Fruit fly (Drosophila melanogaster) whole organism, wandering third instar larva: ENCODE data around the gene CG9801.

ENCODE experiments used
- CG32264 ChIP-seq: fragments of 200-800 bp; sonication (Bioruptor generic); optimal IDR thresholded peaks from 2 replicates; lab custom pipeline; 2016; ENCODE audit warnings: missing biosample characterization, missing genetic modification characterization
- CG9705 ChIP-seq: fragments of 200-800 bp; sonication (Bioruptor generic); optimal IDR thresholded peaks from 2 replicates; lab custom pipeline; 2018; ENCODE audit warnings: missing biosample characterization, mild to moderate bottlenecking, missing genetic modification characterization
- CrebA ChIP-seq: fragments of 200-800 bp; sonication (Bioruptor generic); optimal IDR thresholded peaks from 2 replicates; lab custom pipeline; 2016; ENCODE audit warnings: missing biosample characterization, mild to moderate bottlenecking, missing genetic modification characterization, borderline replicate concordance
- Dfd ChIP-seq: fragments of >200 bp; optimal IDR thresholded peaks from 2 replicates; lab custom pipeline; 2017; ENCODE audit warnings: missing biosample characterization, missing genetic modification characterization
- Dif ChIP-seq: fragments of 200-275, 200-300 bp; sonication (Bioruptor generic); optimal IDR thresholded peaks from 2 replicates; lab custom pipeline; 2018; ENCODE audit warnings: missing biosample characterization, missing genetic modification characterization; ENCODE audit not compliant: partially characterized antibody
- GATAd ChIP-seq: sonication (Bioruptor generic); optimal IDR thresholded peaks from 2 replicates; lab custom pipeline; 2016; ENCODE audit warnings: missing biosample characterization, missing genetic modification characterization
- Hnf4 ChIP-seq: fragments of 200-800 bp; sonication (Bioruptor generic); optimal IDR thresholded peaks from 2 replicates; lab custom pipeline; 2016; ENCODE audit warnings: missing biosample characterization, mild to moderate bottlenecking, missing genetic modification characterization
- Hr83 ChIP-seq: fragments of 200-300 bp; sonication (Bioruptor generic); optimal IDR thresholded peaks from 2 replicates; lab custom pipeline; 2016; ENCODE audit warnings: missing biosample characterization, mild to moderate bottlenecking, missing genetic modification characterization, moderate library complexity; ENCODE audit not compliant: poor library complexity, severe bottlenecking
- Jra ChIP-seq: sonication (Bioruptor generic); optimal IDR thresholded peaks from 2 replicates; lab custom pipeline; 2016; ENCODE audit warnings: missing biosample characterization, missing genetic modification characterization
- Mio ChIP-seq: sonication (Bioruptor generic); optimal IDR thresholded peaks from 2 replicates; lab custom pipeline; 2016; ENCODE audit warnings: missing biosample characterization, missing genetic modification characterization
- N ChIP-seq: fragments of >200 bp; optimal IDR thresholded peaks from 2 replicates; lab custom pipeline; 2018; ENCODE audit warnings: missing biosample characterization, missing external identifiers, missing genetic modification characterization
- OdsH ChIP-seq: fragments of 200-800 bp; sonication (Bioruptor generic); optimal IDR thresholded peaks from 2 replicates; lab custom pipeline; 2016; ENCODE audit warnings: missing biosample characterization, mild to moderate bottlenecking, missing genetic modification characterization
- Rel ChIP-seq, 2 experiments: fragments of 200-800 bp; sonication (Bioruptor generic) in 1 of 2; optimal IDR thresholded peaks; 2 replicates in 1 of 2; 3 replicates in 1 of 2; lab custom pipeline; 2016 to 2019; ENCODE audit warnings: mild to moderate bottlenecking in 2 of 2, missing biosample characterization in 2 of 2, missing genetic modification characterization in 2 of 2, moderate library complexity in 1 of 2
- Sp1 ChIP-seq: fragments of 200-800 bp; sonication (Bioruptor generic); optimal IDR thresholded peaks from 3 replicates; lab custom pipeline; 2019; ENCODE audit warnings: missing biosample characterization, mild to moderate bottlenecking, missing genetic modification characterization, moderate library complexity
- Vsx2 ChIP-seq: fragments of 200-300, 225-300 bp; sonication (Bioruptor generic); optimal IDR thresholded peaks from 2 replicates; lab custom pipeline; 2018; ENCODE audit warnings: missing biosample characterization, missing genetic modification characterization; ENCODE audit not compliant: partially characterized antibody
- br ChIP-seq: fragments of 200-800 bp; sonication (Bioruptor generic); optimal IDR thresholded peaks from 2 replicates; lab custom pipeline; 2016; ENCODE audit warnings: missing biosample characterization, missing genetic modification characterization
- brk ChIP-seq: fragments of 200-800 bp; sonication (Bioruptor generic); optimal IDR thresholded peaks from 2 replicates; lab custom pipeline; 2016; ENCODE audit warnings: missing biosample characterization, mild to moderate bottlenecking, missing genetic modification characterization
- dl ChIP-seq, 2 experiments: fragments of 175-275, 200-275 bp in 1 of 2; fragments of 200-275 bp in 1 of 2; sonication (Bioruptor generic); optimal IDR thresholded peaks; lab custom pipeline; 2018; ENCODE audit warnings: mild to moderate bottlenecking in 2 of 2, missing biosample characterization in 2 of 2, missing genetic modification characterization in 2 of 2, moderate library complexity in 2 of 2; ENCODE audit not compliant: partially characterized antibody in 2 of 2, insufficient read depth in 1 of 2
- dmrt93B ChIP-seq: fragments of 200-800 bp; sonication (Bioruptor generic); optimal IDR thresholded peaks from 2 replicates; lab custom pipeline; 2018; ENCODE audit warnings: missing biosample characterization, mild to moderate bottlenecking, missing genetic modification characterization
- dsf ChIP-seq: sonication (Bioruptor generic); optimal IDR thresholded peaks from 2 replicates; lab custom pipeline; 2016; ENCODE audit warnings: missing biosample characterization, missing genetic modification characterization, borderline replicate concordance
- ey ChIP-seq: fragments of 200-800 bp; sonication (Bioruptor generic); optimal IDR thresholded peaks from 2 replicates; lab custom pipeline; 2016; ENCODE audit warnings: missing biosample characterization, missing genetic modification characterization
- foxo ChIP-seq, 2 experiments: fragments of 200-800 bp; sonication (Bioruptor generic); optimal IDR thresholded peaks; 2 replicates in 1 of 2; 3 replicates in 1 of 2; lab custom pipeline; 2016 to 2017; ENCODE audit warnings: missing biosample characterization in 2 of 2, missing genetic modification characterization in 2 of 2
- fru ChIP-seq: fragments of 200-800 bp; sonication (Bioruptor generic); optimal IDR thresholded peaks from 3 replicates; lab custom pipeline; 2016; ENCODE audit warnings: missing biosample characterization, mild to moderate bottlenecking, missing genetic modification characterization
- h ChIP-seq: fragments of 200-800 bp; sonication (Bioruptor generic); optimal IDR thresholded peaks from 3 replicates; lab custom pipeline; 2016; ENCODE audit warnings: missing biosample characterization, mild to moderate bottlenecking, missing genetic modification characterization
- jim ChIP-seq: fragments of 175-275, 200-325 bp; sonication (Bioruptor generic); optimal IDR thresholded peaks from 2 replicates; lab custom pipeline; 2016; ENCODE audit warnings: missing biosample characterization, mild to moderate bottlenecking, missing genetic modification characterization
- lola ChIP-seq: fragments of >200 bp; optimal IDR thresholded peaks from 2 replicates; lab custom pipeline; 2017; ENCODE audit warnings: missing biosample characterization, missing genetic modification characterization
- pan ChIP-seq: fragments of >200 bp; optimal IDR thresholded peaks from 2 replicates; lab custom pipeline; 2017
- psq ChIP-seq: fragments of 200-800 bp; sonication (Bioruptor generic); optimal IDR thresholded peaks from 3 replicates; lab custom pipeline; 2017; ENCODE audit warnings: missing biosample characterization, mild to moderate bottlenecking, missing genetic modification characterization, moderate library complexity
- rgr ChIP-seq: fragments of 200-800 bp; sonication (Bioruptor generic); optimal IDR thresholded peaks from 3 replicates; lab custom pipeline; 2016; ENCODE audit warnings: missing biosample characterization, mild to moderate bottlenecking, missing genetic modification characterization
- sage ChIP-seq: fragments of 200-800 bp; sonication (Bioruptor generic); optimal IDR thresholded peaks from 2 replicates; lab custom pipeline; 2016; ENCODE audit warnings: missing biosample characterization, mild to moderate bottlenecking, missing genetic modification characterization
- tai ChIP-seq: sonication (Bioruptor generic); optimal IDR thresholded peaks from 2 replicates; lab custom pipeline; 2016; ENCODE audit warnings: missing biosample characterization, missing genetic modification characterization
- usp ChIP-seq: fragments of >200 bp; optimal IDR thresholded peaks from 2 replicates; lab custom pipeline; 2017; ENCODE audit warnings: missing biosample characterization, missing genetic modification characterization
- woc ChIP-seq: sonication (Bioruptor generic); optimal IDR thresholded peaks from 2 replicates; lab custom pipeline; 2016; ENCODE audit warnings: missing biosample characterization, mild to moderate bottlenecking, missing genetic modification characterization

CG9801 gene

dm6 chr3R:8726632-8727031 lies 20.8 kb downstream of the CG9801 start, which contains the start of gene CG8159:
Gene CG8159, plus strand, starts transcription at chr3R:8726854.
- TF ChIP-seq Sp1 (GFP tag; lab: Kevin White, UChicago) (no peak), Dfd (GFP tag; lab: Kevin White, UChicago) (no peak), h (GFP tag; lab: Kevin White, UChicago) (no peak), GATAd (GFP tag; lab: Kevin White, UChicago) (no peak), Hr83 (GFP tag; lab: Kevin White, UChicago) (peak; percentile 79), CG32264 (GFP tag; lab: Kevin White, UChicago) (no peak), Rel (GFP tag; optimal IDR thresholded peaks at IDR 0.05; lab: Kevin White, UChicago) (no peak), Rel (tag; optimal IDR thresholded peaks at IDR 0.05; lab: Kevin White, UChicago) (peak; percentile 97), brk (no peak), OdsH (GFP tag; lab: Kevin White, UChicago) (peak; percentile 1), fru (GFP tag; lab: Kevin White, UChicago) (no peak), ey (GFP tag; lab: Kevin White, UChicago) (peak; percentile 18), sage (GFP tag; lab: Kevin White, UChicago) (no peak), Mio (no peak)
- TF ChIP-seq, all 38 proteins: peak for 4

- TF ChIP-seq br (GFP tag; lab: Kevin White, UChicago) = no peak
- TF ChIP-seq psq (GFP tag; lab: Kevin White, UChicago) = no peak
- TF ChIP-seq N (GFP tag; lab: Kevin White, UChicago) = no peak
- TF ChIP-seq woc (GFP tag; lab: Kevin White, UChicago) = no peak
- TF ChIP-seq pan = no peak
- no peak for TF ChIP-seq Dif (GFP tag; lab: Kevin White, UChicago)
- TF ChIP-seq dmrt93B (GFP tag; lab: Kevin White, UChicago) = no peak
- no peak for TF ChIP-seq CrebA
- no peak for TF ChIP-seq dl (GFP tag; optimal IDR thresholded peaks at IDR 0.05; lab: Kevin White, UChicago; ENCODE audit: insufficient read depth in 1 of 2, partially characterized antibody in 2 of 2)
- TF ChIP-seq rgr = no peak
- TF ChIP-seq Sp1 (GFP tag; lab: Kevin White, UChicago) = no peak
- TF ChIP-seq tai (GFP tag; lab: Kevin White, UChicago) = no peak
- no peak for TF ChIP-seq jim
These were observed 22.3 kb downstream of the CG9801 start, which contains the start of gene ouib for dm6 chr3R:8725179-8725578. Gene ouib, plus strand, starts transcription at chr3R:8725479.

dm6 chr3R:8722962-8723548 lies 24.4 kb downstream of the CG9801 start, which contains the start of gene nom:
Gene nom, plus strand, starts transcription at chr3R:8723174.
- TF ChIP-seq GATAd (GFP tag; lab: Kevin White, UChicago) (no peak), Rel (GFP tag; optimal IDR thresholded peaks at IDR 0.05; lab: Kevin White, UChicago) (no peak), Rel (tag; optimal IDR thresholded peaks at IDR 0.05; lab: Kevin White, UChicago) (peak; percentile 77), tai (GFP tag; lab: Kevin White, UChicago) (no peak)

- no peak for TF ChIP-seq pan
- TF ChIP-seq N (GFP tag; lab: Kevin White, UChicago) = no peak
- no peak for TF ChIP-seq Sp1 (GFP tag; lab: Kevin White, UChicago)
- TF ChIP-seq psq (GFP tag; lab: Kevin White, UChicago) = no peak
- no peak for TF ChIP-seq Vsx2 (GFP tag; lab: Kevin White, UChicago)
- no peak for TF ChIP-seq woc (GFP tag; lab: Kevin White, UChicago)
- TF ChIP-seq Jra (GFP tag; lab: Kevin White, UChicago) = no peak
- no peak for TF ChIP-seq foxo (GFP tag; optimal IDR thresholded peaks at IDR 0.05; lab: Kevin White, UChicago)
- TF ChIP-seq CrebA = no peak
- TF ChIP-seq dmrt93B (GFP tag; lab: Kevin White, UChicago) = no peak
- TF ChIP-seq brk = no peak
These were observed 26.4 kb downstream of the CG9801 start, which contains the start of gene CG8136 for dm6 chr3R:8721071-8721470. Gene CG8136, plus strand, starts transcription at chr3R:8721371.

dm6 chr3R:8718898-8719297 lies 28.6 kb downstream of the CG9801 start, which contains the start of gene CG11760:
Gene CG11760, plus strand, starts transcription at chr3R:8719198.
- TF ChIP-seq rgr = no peak
- TF ChIP-seq dsf = no peak
- no peak for TF ChIP-seq Sp1 (GFP tag; lab: Kevin White, UChicago)
- TF ChIP-seq usp (GFP tag; lab: Kevin White, UChicago) = no peak
- TF ChIP-seq Hnf4 = no peak
- TF ChIP-seq CG9705 (GFP tag; lab: Kevin White, UChicago) = no peak
- no peak for TF ChIP-seq lola (GFP tag; lab: Kevin White, UChicago)
- TF ChIP-seq Dfd (GFP tag; lab: Kevin White, UChicago) = no peak
- TF ChIP-seq jim = no peak
- TF ChIP-seq Mio = no peak
- no peak for TF ChIP-seq Dif (GFP tag; lab: Kevin White, UChicago)
- no peak for TF ChIP-seq OdsH (GFP tag; lab: Kevin White, UChicago)
